Fruit fly (Drosophila melanogaster) S2 (cell line): ENCODE data around the gene CG32700.

Source experiments
- CG8478 ChIP-seq: fragments of >200 bp; optimal IDR thresholded peaks from 2 replicates; lab custom pipeline; 2018
- CTCF ChIP-seq, 2 experiments: fragments of >200 bp; optimal IDR thresholded peaks; 2 replicates each; lab custom pipeline; 2018

CG32700 gene

dm6 chrX:9494103-9494502, 56.5 kb downstream of the CG32700 start:
- TF ChIP-seq CTCF (optimal IDR thresholded peaks at IDR 0.05; lab: Kevin White, UChicago) (no peak), CG8478 (lab: Kevin White, UChicago) (no peak)

dm6 chrX:9486802-9487201, 63.8 kb downstream of the CG32700 start:
- no peak for TF ChIP-seq CTCF (optimal IDR thresholded peaks at IDR 0.05; lab: Kevin White, UChicago)
- no peak for TF ChIP-seq CG8478 (lab: Kevin White, UChicago)

dm6 chrX:9485899-9486298, 64.7 kb downstream of the CG32700 start:
- TF ChIP-seq CTCF (optimal IDR thresholded peaks at IDR 0.05; lab: Kevin White, UChicago): no peak
- TF ChIP-seq CG8478 (lab: Kevin White, UChicago): no peak

- TF ChIP-seq CTCF (optimal IDR thresholded peaks at IDR 0.05; lab: Kevin White, UChicago) (no peak), CG8478 (lab: Kevin White, UChicago) (no peak)
Measured at dm6 chrX:9485175-9485574, 65.5 kb downstream of the CG32700 start.

dm6 chrX:9483613-9484012, 67.0 kb downstream of the CG32700 start:
- TF ChIP-seq CG8478 (lab: Kevin White, UChicago): no peak
- TF ChIP-seq CTCF (optimal IDR thresholded peaks at IDR 0.05; lab: Kevin White, UChicago): no peak

dm6 chrX:9478756-9479155, 71.9 kb downstream of the CG32700 start:
- TF ChIP-seq CG8478 (lab: Kevin White, UChicago) (no peak), CTCF (optimal IDR thresholded peaks at IDR 0.05; lab: Kevin White, UChicago) (no peak)

- TF ChIP-seq CTCF (optimal IDR thresholded peaks at IDR 0.05; lab: Kevin White, UChicago) (no peak), CG8478 (lab: Kevin White, UChicago) (no peak)
Measured at dm6 chrX:9476908-9477307, 73.7 kb downstream of the CG32700 start.

- TF ChIP-seq CG8478 (lab: Kevin White, UChicago): no peak
- no peak for TF ChIP-seq CTCF (optimal IDR thresholded peaks at IDR 0.05; lab: Kevin White, UChicago)
Measured at dm6 chrX:9474115-9474514, 76.5 kb downstream of the CG32700 start.

- TF ChIP-seq CTCF (optimal IDR thresholded peaks at IDR 0.05; lab: Kevin White, UChicago) (no peak), CG8478 (lab: Kevin White, UChicago) (no peak)
Measured at dm6 chrX:9468285-9468684, 82.4 kb downstream of the CG32700 start.

- no peak for TF ChIP-seq CTCF (optimal IDR thresholded peaks at IDR 0.05; lab: Kevin White, UChicago)
- TF ChIP-seq CG8478 (lab: Kevin White, UChicago): no peak
Measured at dm6 chrX:9467656-9468055, 83.0 kb downstream of the CG32700 start.

- TF ChIP-seq CTCF (optimal IDR thresholded peaks at IDR 0.05; lab: Kevin White, UChicago): no peak
- TF ChIP-seq CG8478 (lab: Kevin White, UChicago): no peak
Measured at dm6 chrX:9467066-9467465, 83.6 kb downstream of the CG32700 start.

dm6 chrX:9466579-9466995, 84.1 kb downstream of the CG32700 start:
- TF ChIP-seq CG8478 (lab: Kevin White, UChicago) (no peak), CTCF (optimal IDR thresholded peaks at IDR 0.05; lab: Kevin White, UChicago) (no peak)

dm6 chrX:9466150-9466549, 84.5 kb downstream of the CG32700 start:
- TF ChIP-seq CG8478 (lab: Kevin White, UChicago) (no peak), CTCF (optimal IDR thresholded peaks at IDR 0.05; lab: Kevin White, UChicago) (no peak)

- no peak for TF ChIP-seq CG8478 (lab: Kevin White, UChicago)
- peak; percentile 61 to 79 for TF ChIP-seq CTCF (optimal IDR thresholded peaks at IDR 0.05; lab: Kevin White, UChicago)
Measured at dm6 chrX:9460618-9461245, 89.9 kb downstream of the CG32700 start.

dm6 chrX:9456384-9456783, 94.3 kb downstream of the CG32700 start:
- TF ChIP-seq CG8478 (lab: Kevin White, UChicago) (no peak), CTCF (optimal IDR thresholded peaks at IDR 0.05; lab: Kevin White, UChicago) (no peak)
